Worm (Caenorhabditis elegans): ENCODE results near the gene ugt-62.
A peak's percentile ranks its signal among the peaks of the same experiment; 100 is the strongest.

Gene ugt-62

ce11 chrIII:4491164-4492144 lies 49.0 kb downstream of the ugt-62 start (continued):
- TF ChIP-seq pag-3 (tag; optimal IDR thresholded peaks at IDR 0.05; ENCODE audit: borderline replicate concordance, insufficient read depth) (no peak), blmp-1 (tag; optimal IDR thresholded peaks at IDR 0.05) (no peak), sox-4 (tag; optimal IDR thresholded peaks at IDR 0.05) (no peak), sup-37 (GFP tag; optimal IDR thresholded peaks at IDR 0.05) (no peak), grh-1 (GFP tag; IDR thresholded peaks at IDR 0.05) (no peak), nhr-11 (tag; optimal IDR thresholded peaks at IDR 0.05) (no peak), nhr-47 (tag; optimal IDR thresholded peaks at IDR 0.05) (no peak), mdl-1 (tag; optimal IDR thresholded peaks at IDR 0.05) (no peak), ceh-8 (GFP tag; optimal IDR thresholded peaks at IDR 0.05) (no peak), irx-1 (tag; optimal IDR thresholded peaks at IDR 0.05) (no peak), egl-27 (tag; optimal IDR thresholded peaks at IDR 0.05) (no peak), snu-23 (GFP tag; optimal IDR thresholded peaks at IDR 0.05) (peak; percentile 35), elt-2 (tag; optimal IDR thresholded peaks at IDR 0.05) (peak; percentile 16), lin-14 (GFP tag; optimal IDR thresholded peaks at IDR 0.05) (peak; percentile 9), lin-39 (tag; optimal IDR thresholded peaks at IDR 0.05) (no peak), ets-5 (GFP tag; IDR thresholded peaks at IDR 0.05) (no peak), mef-2 (tag; optimal IDR thresholded peaks at IDR 0.05) (no peak), C34B4.2 (tag; optimal IDR thresholded peaks at IDR 0.05) (no peak), nhr-19 (GFP tag; conservative IDR thresholded peaks at IDR 0.05) (no peak; the same call in 1 of the 2 replicates), nhr-90 (tag; optimal IDR thresholded peaks at IDR 0.05; ENCODE audit: poor library complexity) (peak; percentile 1), ces-1 (GFP tag; optimal IDR thresholded peaks at IDR 0.05) (no peak), fkh-8 (tag; optimal IDR thresholded peaks at IDR 0.05) (peak; percentile 48), Y116A8C.19 (tag; optimal IDR thresholded peaks at IDR 0.05; ENCODE audit: borderline replicate concordance) (no peak), zag-1 (tag; optimal IDR thresholded peaks at IDR 0.05) (no peak), nhr-71 (tag; optimal IDR thresholded peaks at IDR 0.05) (peak; percentile 41), ama-1 (optimal IDR thresholded peaks at IDR 0.05) (peak; percentile 40), mab-9 (GFP tag; IDR thresholded peaks at IDR 0.05) (no peak), unc-30 (tag; optimal IDR thresholded peaks at IDR 0.05) (no peak), ceh-63 (GFP tag; optimal IDR thresholded peaks at IDR 0.05) (no peak), lin-13 (GFP tag; optimal IDR thresholded peaks at IDR 0.05) (no peak), unc-62 (GFP tag; optimal IDR thresholded peaks at IDR 0.05) (no peak), dsc-1 (tag; optimal IDR thresholded peaks at IDR 0.05) (peak; percentile 16), lir-3 (tag; optimal IDR thresholded peaks at IDR 0.05; ENCODE audit: poor library complexity) (no peak)

- TF ChIP-seq unc-30 (tag; optimal IDR thresholded peaks at IDR 0.05) (no peak), pqm-1 (tag; optimal IDR thresholded peaks at IDR 0.05) (no peak), efl-3 (GFP tag; optimal IDR thresholded peaks at IDR 0.05) (no peak), ceh-90 (tag; optimal IDR thresholded peaks at IDR 0.05) (no peak)
Observed at ce11 chrIII:4488892-4489409, 51.5 kb downstream of the ugt-62 start, which contains the start of gene cpg-1. Gene cpg-1 (plus strand): TSS chrIII:4489359.

Measured in whole organism, L1 larva.